Worm (Caenorhabditis elegans) whole organism, L4 larva: ENCODE results near the gene toh-1.
A peak's percentile ranks its signal among the peaks of the same experiment; 100 is the strongest.

Source experiments
- F10B5.3 ChIP-seq: sonication (generic microtip); optimal IDR thresholded peaks from 2 replicates; lab custom pipeline; 2016; ENCODE audit warnings: mild to moderate bottlenecking, missing genetic modification characterization, missing compliant biosample characterization
- T26A8.4 ChIP-seq: fragments of 200-800 bp; sonication (Bioruptor generic); IDR thresholded peaks from 2 replicates; pipeline ENCODE4 v1.3.6; 2022; ENCODE audit warnings: missing genetic modification characterization, missing compliant biosample characterization
- Y48G9A.11 ChIP-seq: fragments of 200-800 bp; sonication (Bioruptor generic); IDR thresholded peaks from 2 replicates; pipeline ENCODE4 v1.3.6; 2022; ENCODE audit warnings: missing genetic modification reagents, missing genetic modification characterization, missing compliant biosample characterization
- Y75B8A.6 ChIP-seq: fragments of 200-800 bp; sonication (Bioruptor generic); IDR thresholded peaks from 2 replicates; pipeline ENCODE4 v1.3.6; 2022; ENCODE audit warnings: missing genetic modification reagents, missing genetic modification characterization, missing compliant biosample characterization
- aha-1 ChIP-seq: fragments of 150-350 bp; peaks from one replicate; lab custom pipeline; 2014; ENCODE audit warnings: missing biosample characterization, missing genetic modification characterization
- aly-2 ChIP-seq: sonication (generic microtip); optimal IDR thresholded peaks from 2 replicates; lab custom pipeline; 2018; ENCODE audit warnings: missing biosample characterization, missing genetic modification characterization
- arid-1 ChIP-seq: fragments of 200-800 bp; sonication (Bioruptor generic); conservative IDR thresholded peaks from 2 replicates; pipeline ENCODE4 v1.3.6; 2022; ENCODE audit warnings: missing genetic modification reagents, missing genetic modification characterization, missing compliant biosample characterization
- attf-4 ChIP-seq: sonication (generic microtip); optimal IDR thresholded peaks from 3 replicates; lab custom pipeline; 2017; ENCODE audit warnings: missing biosample characterization, missing genetic modification characterization
- ceh-28 ChIP-seq: fragments of 150-350 bp; optimal IDR thresholded peaks from 2 replicates; lab custom pipeline; 2014; ENCODE audit warnings: missing biosample characterization, missing genetic modification reagents, missing genetic modification characterization
- ceh-44 ChIP-seq: fragments of 200-800 bp; sonication (Bioruptor generic); IDR thresholded peaks from 2 replicates; pipeline ENCODE4 v1.3.6; 2022; ENCODE audit warnings: missing genetic modification reagents, missing genetic modification characterization, missing compliant biosample characterization
- ctbp-1 ChIP-seq: fragments of 200-800 bp; sonication (Bioruptor generic); IDR thresholded peaks from 2 replicates; pipeline ENCODE4 v1.3.6; 2022; ENCODE audit warnings: missing genetic modification reagents, missing genetic modification characterization, missing compliant biosample characterization
- daf-16 ChIP-seq, 3 experiments: sonication (generic microtip); optimal IDR thresholded peaks; 2 replicates each; lab custom pipeline; 2016 to 2017; ENCODE audit warnings: missing genetic modification characterization in 3 of 3, missing genetic modification reagents in 3 of 3, mild to moderate bottlenecking in 2 of 3, missing compliant biosample characterization in 2 of 3, missing biosample characterization in 1 of 3, moderate library complexity in 1 of 3
- dmd-6 ChIP-seq: fragments of 200-800 bp; sonication (Bioruptor generic); IDR thresholded peaks from 2 replicates; pipeline ENCODE4 v1.3.6; 2022; ENCODE audit warnings: missing genetic modification reagents, missing genetic modification characterization, missing compliant biosample characterization
- dmd-8 ChIP-seq: fragments of 200-800 bp; sonication (Bioruptor generic); IDR thresholded peaks from 2 replicates; pipeline ENCODE4 v1.3.6; 2022; ENCODE audit warnings: missing genetic modification characterization, missing compliant biosample characterization
- dve-1 ChIP-seq: sonication (generic microtip); optimal IDR thresholded peaks from 2 replicates; lab custom pipeline; 2017; ENCODE audit warnings: antibody characterized with exemption, mild to moderate bottlenecking, missing genetic modification characterization, missing compliant biosample characterization; ENCODE audit not compliant: insufficient read depth
- egl-27 ChIP-seq: sonication (generic microtip); optimal IDR thresholded peaks from 3 replicates; lab custom pipeline; 2017; ENCODE audit warnings: missing biosample characterization, missing genetic modification reagents, missing genetic modification characterization
- fos-1 ChIP-seq: fragments of 150-350 bp; optimal IDR thresholded peaks from 2 replicates; lab custom pipeline; 2014; ENCODE audit warnings: missing biosample characterization, missing genetic modification characterization
- gei-8 ChIP-seq: fragments of 200-800 bp; sonication (Bioruptor generic); optimal IDR thresholded peaks from 2 replicates; lab custom pipeline; 2018; ENCODE audit warnings: mild to moderate bottlenecking, missing genetic modification characterization, missing compliant biosample characterization
- hlh-11 ChIP-seq: fragments of 200-800 bp; sonication (Bioruptor generic); optimal IDR thresholded peaks from 2 replicates; lab custom pipeline; 2018; ENCODE audit warnings: mild to moderate bottlenecking, missing genetic modification characterization, missing compliant biosample characterization
- hlh-30 ChIP-seq: sonication (generic microtip); optimal IDR thresholded peaks from 2 replicates; lab custom pipeline; 2017; ENCODE audit warnings: antibody characterized with exemption, mild to moderate bottlenecking, missing genetic modification characterization, missing compliant biosample characterization; ENCODE audit not compliant: insufficient read depth
- hmg-1.1 ChIP-seq: fragments of 200-800 bp; sonication (Bioruptor generic); IDR thresholded peaks from 2 replicates; pipeline ENCODE4 v1.3.6; 2022; ENCODE audit warnings: missing genetic modification reagents, missing genetic modification characterization, missing compliant biosample characterization
- lin-39 ChIP-seq: fragments of 150-350 bp; optimal IDR thresholded peaks from 2 replicates; lab custom pipeline; 2014; ENCODE audit warnings: missing biosample characterization, missing genetic modification reagents, missing genetic modification characterization
- lsy-2 ChIP-seq, 2 experiments: fragments of 150-350 bp in 1 of 2; sonication (generic microtip) in 1 of 2; optimal IDR thresholded peaks; 2 replicates each; lab custom pipeline; 2014 to 2017; ENCODE audit warnings: missing biosample characterization in 2 of 2, missing genetic modification characterization in 2 of 2
- mes-2 ChIP-seq: sonication (generic microtip); optimal IDR thresholded peaks from 2 replicates; lab custom pipeline; 2016; ENCODE audit warnings: missing genotype, mild to moderate bottlenecking, missing genetic modification characterization, missing compliant biosample characterization; ENCODE audit not compliant: poor library complexity, severe bottlenecking
- nhr-28 ChIP-seq: fragments of 150-350 bp; optimal IDR thresholded peaks from 2 replicates; lab custom pipeline; 2014; ENCODE audit warnings: missing biosample characterization, missing genetic modification characterization
- nhr-41 ChIP-seq: fragments of 200-800 bp; sonication (Bioruptor generic); IDR thresholded peaks from 2 replicates; pipeline ENCODE4 v1.3.6; 2022; ENCODE audit warnings: missing genetic modification reagents, missing genetic modification characterization, missing compliant biosample characterization
- nhr-6 ChIP-seq: fragments of 150-350 bp; optimal IDR thresholded peaks from 2 replicates; lab custom pipeline; 2014; ENCODE audit warnings: missing biosample characterization, missing genetic modification characterization
- php-3 ChIP-seq: fragments of 200-800 bp; sonication (Bioruptor generic); IDR thresholded peaks from 2 replicates; pipeline ENCODE4 v1.3.6; 2022; ENCODE audit warnings: missing genetic modification reagents, missing genetic modification characterization, missing compliant biosample characterization
- saeg-2 ChIP-seq: fragments of 200-800 bp; sonication (Bioruptor generic); IDR thresholded peaks from 2 replicates; pipeline ENCODE4 v1.3.6; 2022; ENCODE audit warnings: missing genetic modification reagents, missing genetic modification characterization, missing compliant biosample characterization
- sdz-12 ChIP-seq: fragments of 200-800 bp; sonication (Bioruptor generic); optimal IDR thresholded peaks from 2 replicates; lab custom pipeline; 2018; ENCODE audit warnings: mild to moderate bottlenecking, missing genetic modification characterization, missing compliant biosample characterization
- snpc-1.2 ChIP-seq: fragments of 200-800 bp; sonication (Bioruptor generic); IDR thresholded peaks from 2 replicates; pipeline ENCODE4 v1.3.6; 2022; ENCODE audit warnings: missing genetic modification reagents, missing genetic modification characterization, missing compliant biosample characterization
- unc-62 ChIP-seq, 3 experiments: fragments of 150-350 bp in 1 of 3; sonication (generic microtip); optimal IDR thresholded peaks in 2 of 3; peaks in 1 of 3; 1 replicate in 1 of 3; 2 replicates in 2 of 3; lab custom pipeline; 2014 to 2017; ENCODE audit warnings: missing biosample characterization in 3 of 3, missing genetic modification characterization in 3 of 3, missing genetic modification reagents in 3 of 3, missing genotype in 1 of 3
- zfp-2 ChIP-seq: sonication (generic microtip); optimal IDR thresholded peaks from 2 replicates; lab custom pipeline; 2016; ENCODE audit warnings: mild to moderate bottlenecking, missing genetic modification characterization, missing compliant biosample characterization
- ztf-11 ChIP-seq: fragments of 150-350 bp; optimal IDR thresholded peaks from 2 replicates; lab custom pipeline; 2014; ENCODE audit warnings: missing biosample characterization, missing genetic modification characterization
- ztf-7 ChIP-seq: fragments of 150-350 bp; optimal IDR thresholded peaks from 2 replicates; lab custom pipeline; 2014; ENCODE audit warnings: missing biosample characterization, missing genetic modification characterization

toh-1 gene

ce11 chrIII:3834800-3835271, 26.0 kb upstream of the toh-1 start, which contains the start of gene cyp-25A2 (continued):
- TF ChIP-seq nhr-6 (tag; lab: Kevin White, UChicago) (no peak), hlh-11 (tag; lab: Kevin White, UChicago) (peak; percentile 69), F10B5.3 (tag; lab: Kevin White, UChicago) (no peak), php-3 (GFP tag; lab: Robert Waterston, UW) (peak; percentile 80), T26A8.4 (GFP tag; lab: Robert Waterston, UW) (no peak), gei-8 (no peak), arid-1 (GFP tag; lab: Robert Waterston, UW) (no peak), lsy-2 (tag; optimal IDR thresholded peaks at IDR 0.05; lab: Kevin White, UChicago) (peak in 1 of 2 experiments; percentile 13), saeg-2 (GFP tag; lab: Robert Waterston, UW) (no peak), dve-1 (tag; lab: Kevin White, UChicago) (peak; percentile 76)

ce11 chrIII:3832291-3832690, 23.5 kb upstream of the toh-1 start, which contains the start of gene cyp-25A1:
Gene cyp-25A1, plus strand, starts transcription at chrIII:3832591.
- TF ChIP-seq nhr-28 (tag; lab: Kevin White, UChicago) (peak; percentile 12), daf-16 (GFP tag; optimal IDR thresholded peaks at IDR 0.05; lab: Kevin White, UChicago) (no peak), daf-16 (tag; optimal IDR thresholded peaks at IDR 0.05; lab: Kevin White, UChicago) (peak; percentile 43), ctbp-1 (no peak)

- no peak for TF ChIP-seq nhr-6 (tag; lab: Kevin White, UChicago)
- peak in 1 of 2 experiments; percentile 91 for TF ChIP-seq unc-62 (GFP tag; optimal IDR thresholded peaks at IDR 0.05 in 1 of 2; lab: Kevin White, UChicago)
- no peak for TF ChIP-seq unc-62 (tag; optimal IDR thresholded peaks at IDR 0.05; lab: Kevin White, UChicago)
These were observed 23.0 kb upstream of the toh-1 start for ce11 chrIII:3831798-3832197.

- TF ChIP-seq ceh-44 (GFP tag; lab: Robert Waterston, UW) (no peak), ztf-11 (tag; lab: Kevin White, UChicago) (no peak), zfp-2 (tag; lab: Kevin White, UChicago) (no peak), Y75B8A.6 (GFP tag; lab: Robert Waterston, UW) (no peak), ztf-7 (tag; lab: Kevin White, UChicago) (no peak), dmd-6 (GFP tag; lab: Robert Waterston, UW) (no peak), attf-4 (no peak), aly-2 (tag; lab: Kevin White, UChicago) (no peak), egl-27 (tag; lab: Kevin White, UChicago) (no peak), hmg-1.1 (GFP tag; lab: Robert Waterston, UW) (no peak), lin-39 (tag; lab: Kevin White, UChicago) (no peak), snpc-1.2 (GFP tag; lab: Robert Waterston, UW) (no peak)
These were observed 22.6 kb upstream of the toh-1 start, which contains the start of gene C36A4.10 for ce11 chrIII:3831381-3831780. Gene C36A4.10, minus strand, starts transcription at chrIII:3831481.

ce11 chrIII:3829105-3829504, 20.3 kb upstream of the toh-1 start, which contains the start of gene cnnm-5:
Gene cnnm-5, minus strand, starts transcription at chrIII:3829205.
- no peak for TF ChIP-seq Y48G9A.11

ce11 chrIII:3821969-3822453, 13.2 kb upstream of the toh-1 start, which contains the start of gene amx-1:
Gene amx-1, plus strand, starts transcription at chrIII:3822403.
- TF ChIP-seq unc-62 (GFP tag; optimal IDR thresholded peaks at IDR 0.05 in 1 of 2; lab: Kevin White, UChicago) (peak in 1 of 2 experiments; percentile 27), unc-62 (tag; optimal IDR thresholded peaks at IDR 0.05; lab: Kevin White, UChicago) (no peak), Y75B8A.6 (GFP tag; lab: Robert Waterston, UW) (no peak), ztf-11 (tag; lab: Kevin White, UChicago) (no peak), Y48G9A.11 (no peak), dmd-8 (GFP tag; lab: Robert Waterston, UW) (no peak), aha-1 (tag; lab: Kevin White, UChicago) (no peak), sdz-12 (GFP tag; lab: Kevin White, UChicago) (no peak), dve-1 (tag; lab: Kevin White, UChicago) (no peak), fos-1 (tag; lab: Kevin White, UChicago) (no peak), attf-4 (no peak), mes-2 (tag; lab: Kevin White, UChicago) (peak; percentile 27), php-3 (GFP tag; lab: Robert Waterston, UW) (no peak), nhr-41 (no peak), ceh-28 (no peak), hlh-30 (tag; lab: Kevin White, UChicago) (peak; percentile 18)
